Worm (Caenorhabditis elegans) whole organism, midembryonic: Measurements from ENCODE around the gene T16G12.9.

ENCODE experiments used
- T22C8.4 ChIP-seq: fragments of 200-800 bp; sonication (Bioruptor generic); IDR thresholded peaks from 2 replicates; pipeline ENCODE4 v1.3.6; 2022; ENCODE audit warnings: missing genetic modification characterization, missing compliant biosample characterization
- cog-1 ChIP-seq: sonication (generic microtip); optimal IDR thresholded peaks from 2 replicates; lab custom pipeline; 2016; ENCODE audit warnings: missing genetic modification characterization, missing compliant biosample characterization
- klf-2 ChIP-seq: fragments of 200-800 bp; sonication (Bioruptor generic); conservative IDR thresholded peaks from 2 replicates; pipeline ENCODE4 v1.3.6; 2022; ENCODE audit warnings: missing genetic modification reagents, missing genetic modification characterization, missing compliant biosample characterization
- ref-1 ChIP-seq: fragments of 200-800 bp; sonication (Bioruptor generic); conservative IDR thresholded peaks from 2 replicates; pipeline ENCODE4 v1.3.6; 2022; ENCODE audit warnings: missing genetic modification reagents, missing genetic modification characterization, missing compliant biosample characterization
- tab-1 ChIP-seq: fragments of 200-800 bp; sonication (Bioruptor generic); IDR thresholded peaks from 2 replicates; pipeline ENCODE4 v1.3.6; 2022; ENCODE audit warnings: missing genetic modification characterization, missing compliant biosample characterization
- ztf-29 ChIP-seq: fragments of 200-800 bp; sonication (Bioruptor generic); IDR thresholded peaks from 2 replicates; pipeline ENCODE4 v1.3.6; 2022; ENCODE audit warnings: missing genetic modification reagents, missing genetic modification characterization, missing compliant biosample characterization

DNA sequence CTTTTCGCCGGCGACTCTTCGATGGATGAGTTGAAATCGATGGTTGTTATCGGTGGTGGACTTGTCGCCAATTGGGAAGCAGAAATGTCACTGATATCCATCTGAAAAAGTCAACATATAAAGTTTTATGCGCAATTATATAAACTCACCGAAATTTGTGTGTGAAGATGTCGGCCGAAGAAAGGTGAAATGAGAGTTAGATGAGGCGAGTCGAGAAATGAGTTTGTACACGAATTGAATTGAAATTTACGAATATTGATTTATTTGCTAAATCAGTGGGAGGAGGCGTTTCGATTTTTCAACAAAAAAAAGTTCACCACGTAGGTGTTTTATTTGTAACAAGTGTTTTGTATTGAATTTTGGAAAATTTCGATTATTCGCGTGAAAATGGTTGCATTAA lies 23.3 kb upstream of the T16G12.9 start, which contains the start of gene kel-10:
- TF ChIP-seq T22C8.4 (GFP tag; lab: Robert Waterston, UW) (no peak), tab-1 (GFP tag; lab: Robert Waterston, UW) (no peak), ref-1 (GFP tag; lab: Robert Waterston, UW) (no peak), klf-2 (GFP tag; lab: Robert Waterston, UW) (no peak), ztf-29 (GFP tag; lab: Robert Waterston, UW) (no peak), cog-1 (no peak)
